Worm (Caenorhabditis elegans) whole organism, mixed stage, embryonic: Measurements from ENCODE around the gene Y51A2B.9.

Experiments used
- drap-1 ChIP-seq: fragments of 200-800 bp; sonication (Bioruptor generic); optimal IDR thresholded peaks from 3 replicates; lab custom pipeline; 2018; ENCODE audit warnings: mild to moderate bottlenecking, missing genetic modification characterization, missing compliant biosample characterization
- lin-13 ChIP-seq: fragments of 150-350 bp; optimal IDR thresholded peaks from 2 replicates; lab custom pipeline; 2014; ENCODE audit warnings: missing biosample characterization, missing genetic modification characterization
- lsy-2 ChIP-seq: fragments of 150-350 bp; optimal IDR thresholded peaks from 2 replicates; lab custom pipeline; 2014; ENCODE audit warnings: missing biosample characterization, missing genetic modification characterization
- nhr-237 ChIP-seq: fragments of 150-350 bp; optimal IDR thresholded peaks from 2 replicates; lab custom pipeline; 2014; ENCODE audit warnings: missing biosample characterization, missing genetic modification characterization
- nhr-76 ChIP-seq: sonication (generic microtip); optimal IDR thresholded peaks from 2 replicates; lab custom pipeline; 2017; ENCODE audit warnings: missing biosample characterization, missing genetic modification characterization
- pha-4 ChIP-seq: fragments of 150-350 bp; optimal IDR thresholded peaks from 2 replicates; lab custom pipeline; 2018; ENCODE audit warnings: missing biosample characterization, missing genetic modification reagents, missing genetic modification characterization
- snpc-4 ChIP-seq: fragments of 150-350 bp; optimal IDR thresholded peaks from 2 replicates; lab custom pipeline; 2014; ENCODE audit warnings: missing biosample characterization, missing genetic modification characterization
- tbx-8 ChIP-seq: fragments of 200-800 bp; sonication (Bioruptor generic); optimal IDR thresholded peaks from 2 replicates; lab custom pipeline; 2018; ENCODE audit warnings: mild to moderate bottlenecking, missing genetic modification characterization, moderate library complexity, missing compliant biosample characterization
- unc-39 ChIP-seq: fragments of 150-350 bp; optimal IDR thresholded peaks from 2 replicates; lab custom pipeline; 2014; ENCODE audit warnings: missing biosample characterization, missing genetic modification characterization
- unc-62 ChIP-seq: fragments of 150-350 bp; optimal IDR thresholded peaks from 2 replicates; lab custom pipeline; 2014; ENCODE audit warnings: missing biosample characterization, missing genetic modification reagents, missing genetic modification characterization

DNA sequence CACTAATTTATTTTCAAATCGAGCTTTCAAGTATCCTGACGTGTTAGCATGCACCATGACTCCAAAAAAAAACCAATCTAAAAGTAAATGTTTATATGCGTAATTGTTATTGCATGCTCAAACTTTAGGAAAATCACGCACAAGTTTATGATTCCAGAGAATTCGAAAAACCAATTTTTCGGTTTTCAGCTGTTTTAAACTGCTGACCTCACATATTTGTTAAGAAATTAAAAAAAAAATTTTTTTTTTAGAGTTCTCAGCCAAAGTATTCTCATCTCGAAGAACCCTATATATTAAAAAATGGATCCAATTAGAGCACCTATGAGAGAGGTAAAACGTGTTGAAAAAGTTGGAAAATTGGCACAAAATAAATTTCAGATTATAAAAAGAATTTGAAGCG, 21.4 kb downstream of the Y51A2B.9 start, which contains the start of gene Y51A2B.2:
- TF ChIP-seq tbx-8 (GFP tag; lab: Kevin White, UChicago) (no peak), lin-13 (tag; lab: Kevin White, UChicago) (no peak), nhr-76 (no peak), snpc-4 (tag; lab: Kevin White, UChicago) (no peak), unc-62 (GFP tag; lab: Kevin White, UChicago) (no peak), nhr-237 (no peak), drap-1 (no peak), unc-39 (tag; lab: Kevin White, UChicago) (no peak), pha-4 (tag; lab: Kevin White, UChicago) (no peak), lsy-2 (tag; lab: Kevin White, UChicago) (no peak)
